Fruit fly (Drosophila melanogaster) whole organism, wandering third instar larva: ENCODE results near the gene CG43185.

Experiments
- Abd-B ChIP-seq: fragments of >200 bp; optimal IDR thresholded peaks from 2 replicates; lab custom pipeline; 2017; ENCODE audit warnings: missing biosample characterization, missing genetic modification characterization
- CG32264 ChIP-seq: fragments of 200-800 bp; sonication (Bioruptor generic); optimal IDR thresholded peaks from 2 replicates; lab custom pipeline; 2016; ENCODE audit warnings: missing biosample characterization, missing genetic modification characterization
- CG9705 ChIP-seq: fragments of 200-800 bp; sonication (Bioruptor generic); optimal IDR thresholded peaks from 2 replicates; lab custom pipeline; 2018; ENCODE audit warnings: missing biosample characterization, mild to moderate bottlenecking, missing genetic modification characterization
- CrebA ChIP-seq: fragments of 200-800 bp; sonication (Bioruptor generic); optimal IDR thresholded peaks from 2 replicates; lab custom pipeline; 2016; ENCODE audit warnings: missing biosample characterization, mild to moderate bottlenecking, missing genetic modification characterization, borderline replicate concordance
- Dfd ChIP-seq: fragments of >200 bp; optimal IDR thresholded peaks from 2 replicates; lab custom pipeline; 2017; ENCODE audit warnings: missing biosample characterization, missing genetic modification characterization
- Dif ChIP-seq: fragments of 200-275, 200-300 bp; sonication (Bioruptor generic); optimal IDR thresholded peaks from 2 replicates; lab custom pipeline; 2018; ENCODE audit warnings: missing biosample characterization, missing genetic modification characterization; ENCODE audit not compliant: partially characterized antibody
- GATAd ChIP-seq: sonication (Bioruptor generic); optimal IDR thresholded peaks from 2 replicates; lab custom pipeline; 2016; ENCODE audit warnings: missing biosample characterization, missing genetic modification characterization
- HLH106 ChIP-seq: fragments of 200-800 bp; optimal IDR thresholded peaks from 3 replicates; lab custom pipeline; 2019; ENCODE audit warnings: missing biosample characterization, mild to moderate bottlenecking, missing genetic modification characterization, moderate library complexity
- Hnf4 ChIP-seq: fragments of 200-800 bp; sonication (Bioruptor generic); optimal IDR thresholded peaks from 2 replicates; lab custom pipeline; 2016; ENCODE audit warnings: missing biosample characterization, mild to moderate bottlenecking, missing genetic modification characterization
- Hr78 ChIP-seq: fragments of >200 bp; optimal IDR thresholded peaks from 2 replicates; lab custom pipeline; 2017; ENCODE audit warnings: missing biosample characterization, missing genetic modification characterization
- Hr83 ChIP-seq: fragments of 200-300 bp; sonication (Bioruptor generic); optimal IDR thresholded peaks from 2 replicates; lab custom pipeline; 2016; ENCODE audit warnings: missing biosample characterization, mild to moderate bottlenecking, missing genetic modification characterization, moderate library complexity; ENCODE audit not compliant: poor library complexity, severe bottlenecking
- Mio ChIP-seq: sonication (Bioruptor generic); optimal IDR thresholded peaks from 2 replicates; lab custom pipeline; 2016; ENCODE audit warnings: missing biosample characterization, missing genetic modification characterization
- Myc ChIP-seq: fragments of >200 bp; optimal IDR thresholded peaks from 2 replicates; lab custom pipeline; 2017
- N ChIP-seq: fragments of >200 bp; optimal IDR thresholded peaks from 2 replicates; lab custom pipeline; 2018; ENCODE audit warnings: missing biosample characterization, missing external identifiers, missing genetic modification characterization
- Rel ChIP-seq, 2 experiments: fragments of 200-800 bp; sonication (Bioruptor generic) in 1 of 2; optimal IDR thresholded peaks; 2 replicates in 1 of 2; 3 replicates in 1 of 2; lab custom pipeline; 2016 to 2019; ENCODE audit warnings: mild to moderate bottlenecking in 2 of 2, missing biosample characterization in 2 of 2, missing genetic modification characterization in 2 of 2, moderate library complexity in 1 of 2
- Sp1 ChIP-seq: fragments of 200-800 bp; sonication (Bioruptor generic); optimal IDR thresholded peaks from 3 replicates; lab custom pipeline; 2019; ENCODE audit warnings: missing biosample characterization, mild to moderate bottlenecking, missing genetic modification characterization, moderate library complexity
- Vsx2 ChIP-seq: fragments of 200-300, 225-300 bp; sonication (Bioruptor generic); optimal IDR thresholded peaks from 2 replicates; lab custom pipeline; 2018; ENCODE audit warnings: missing biosample characterization, missing genetic modification characterization; ENCODE audit not compliant: partially characterized antibody
- br ChIP-seq: fragments of 200-800 bp; sonication (Bioruptor generic); optimal IDR thresholded peaks from 2 replicates; lab custom pipeline; 2016; ENCODE audit warnings: missing biosample characterization, missing genetic modification characterization
- brk ChIP-seq: fragments of 200-800 bp; sonication (Bioruptor generic); optimal IDR thresholded peaks from 2 replicates; lab custom pipeline; 2016; ENCODE audit warnings: missing biosample characterization, mild to moderate bottlenecking, missing genetic modification characterization
- dl ChIP-seq, 2 experiments: fragments of 175-275, 200-275 bp in 1 of 2; fragments of 200-275 bp in 1 of 2; sonication (Bioruptor generic); optimal IDR thresholded peaks; lab custom pipeline; 2018; ENCODE audit warnings: mild to moderate bottlenecking in 2 of 2, missing biosample characterization in 2 of 2, missing genetic modification characterization in 2 of 2, moderate library complexity in 2 of 2; ENCODE audit not compliant: partially characterized antibody in 2 of 2, insufficient read depth in 1 of 2
- dsf ChIP-seq: sonication (Bioruptor generic); optimal IDR thresholded peaks from 2 replicates; lab custom pipeline; 2016; ENCODE audit warnings: missing biosample characterization, missing genetic modification characterization, borderline replicate concordance
- ey ChIP-seq: fragments of 200-800 bp; sonication (Bioruptor generic); optimal IDR thresholded peaks from 2 replicates; lab custom pipeline; 2016; ENCODE audit warnings: missing biosample characterization, missing genetic modification characterization
- foxo ChIP-seq, 2 experiments: fragments of 200-800 bp; sonication (Bioruptor generic); optimal IDR thresholded peaks; 2 replicates in 1 of 2; 3 replicates in 1 of 2; lab custom pipeline; 2016 to 2017; ENCODE audit warnings: missing biosample characterization in 2 of 2, missing genetic modification characterization in 2 of 2
- fru ChIP-seq: fragments of 200-800 bp; sonication (Bioruptor generic); optimal IDR thresholded peaks from 3 replicates; lab custom pipeline; 2016; ENCODE audit warnings: missing biosample characterization, mild to moderate bottlenecking, missing genetic modification characterization
- jim ChIP-seq: fragments of 175-275, 200-325 bp; sonication (Bioruptor generic); optimal IDR thresholded peaks from 2 replicates; lab custom pipeline; 2016; ENCODE audit warnings: missing biosample characterization, mild to moderate bottlenecking, missing genetic modification characterization
- lola ChIP-seq: fragments of >200 bp; optimal IDR thresholded peaks from 2 replicates; lab custom pipeline; 2017; ENCODE audit warnings: missing biosample characterization, missing genetic modification characterization
- pan ChIP-seq: fragments of >200 bp; optimal IDR thresholded peaks from 2 replicates; lab custom pipeline; 2017
- psq ChIP-seq: fragments of 200-800 bp; sonication (Bioruptor generic); optimal IDR thresholded peaks from 3 replicates; lab custom pipeline; 2017; ENCODE audit warnings: missing biosample characterization, mild to moderate bottlenecking, missing genetic modification characterization, moderate library complexity
- rgr ChIP-seq: fragments of 200-800 bp; sonication (Bioruptor generic); optimal IDR thresholded peaks from 3 replicates; lab custom pipeline; 2016; ENCODE audit warnings: missing biosample characterization, mild to moderate bottlenecking, missing genetic modification characterization
- tai ChIP-seq: sonication (Bioruptor generic); optimal IDR thresholded peaks from 2 replicates; lab custom pipeline; 2016; ENCODE audit warnings: missing biosample characterization, missing genetic modification characterization
- usp ChIP-seq: fragments of >200 bp; optimal IDR thresholded peaks from 2 replicates; lab custom pipeline; 2017; ENCODE audit warnings: missing biosample characterization, missing genetic modification characterization
- woc ChIP-seq: sonication (Bioruptor generic); optimal IDR thresholded peaks from 2 replicates; lab custom pipeline; 2016; ENCODE audit warnings: missing biosample characterization, mild to moderate bottlenecking, missing genetic modification characterization

Gene CG43185

DNA sequence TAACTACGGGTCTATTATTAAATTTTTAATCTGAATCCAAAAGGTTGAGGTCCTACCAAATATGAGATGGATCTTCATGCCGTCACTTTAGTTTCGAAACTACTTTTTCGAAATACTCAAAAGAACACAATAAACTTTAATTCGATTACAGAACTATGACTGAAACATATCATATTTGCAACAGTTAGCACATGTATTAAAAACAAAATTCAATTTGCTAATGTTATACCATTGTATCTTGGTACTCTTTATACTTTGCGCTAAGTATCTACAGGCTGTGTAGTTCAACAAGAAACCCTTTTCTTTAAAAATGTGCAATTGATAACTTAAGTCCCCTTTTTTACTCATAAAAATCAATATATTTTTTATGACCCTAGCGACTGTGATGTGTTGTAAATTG, at the start of gene CG43185, which contains the start of gene Sfp26Ac:
CG43185 (plus strand) TSS at position 215 of the 400 bp plus-strand sequence.
Sfp26Ac (minus strand) TSS at position 101 of the 400 bp plus-strand sequence.
- TF ChIP-seq CG32264 (no peak), Hr78 (no peak), psq (GFP tag; lab: Kevin White, UChicago) (no peak), Dfd (GFP tag; lab: Kevin White, UChicago) (no peak), brk (GFP tag; lab: Kevin White, UChicago) (no peak), jim (GFP tag; lab: Kevin White, UChicago) (no peak), Myc (lab: Kevin White, UChicago) (no peak), pan (lab: Kevin White, UChicago) (no peak), Rel (GFP tag; optimal IDR thresholded peaks at IDR 0.05; lab: Kevin White, UChicago) (no peak), Rel (tag; optimal IDR thresholded peaks at IDR 0.05; lab: Kevin White, UChicago) (no peak), HLH106 (tag; lab: Kevin White, UChicago) (no peak), dsf (GFP tag; lab: Kevin White, UChicago) (no peak), ey (GFP tag; lab: Kevin White, UChicago) (no peak), Abd-B (no peak), lola (GFP tag; lab: Kevin White, UChicago) (no peak), CG9705 (no peak)

DNA sequence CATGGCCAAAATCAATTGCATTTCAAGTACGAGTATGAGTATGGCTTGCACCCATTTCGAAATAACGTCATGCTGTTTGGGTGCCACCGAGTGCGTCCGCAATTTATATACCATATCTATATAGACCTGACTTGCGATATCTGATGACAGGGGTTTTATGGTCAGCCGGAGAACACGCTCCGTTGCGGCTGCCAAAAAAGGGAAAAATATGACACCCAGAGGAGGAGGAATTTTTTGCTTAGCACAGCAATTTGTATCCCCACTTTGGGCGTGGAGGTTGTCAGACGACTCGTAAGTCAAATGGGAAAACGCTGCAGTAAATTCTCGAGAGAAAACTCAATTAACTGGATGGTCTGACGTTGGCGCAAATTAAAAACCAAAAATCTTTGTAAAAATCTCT, 27.9 kb upstream of the CG43185 start:
- no peak for TF ChIP-seq usp (GFP tag; lab: Kevin White, UChicago)

DNA sequence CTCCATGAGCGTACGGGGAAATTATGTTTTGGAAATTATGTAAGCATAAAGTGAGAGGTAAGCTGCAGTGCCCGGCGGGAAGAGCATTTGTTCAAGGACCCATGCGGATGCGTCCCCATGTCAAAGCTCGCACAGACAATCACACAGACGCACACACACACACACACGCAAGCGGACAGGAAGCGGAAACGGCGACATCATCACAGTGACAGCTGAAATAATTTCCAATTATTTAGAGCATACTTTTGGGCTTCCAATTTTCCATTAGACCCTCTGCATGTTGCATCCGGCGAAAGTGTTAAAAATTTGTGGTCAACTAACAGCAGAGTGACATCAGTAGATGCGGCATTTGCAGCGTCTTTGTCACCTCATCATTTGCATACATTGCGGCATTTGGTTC, 17.9 kb upstream of the CG43185 start:
- TF ChIP-seq jim (GFP tag; lab: Kevin White, UChicago) (no peak), Mio (GFP tag; lab: Kevin White, UChicago) (no peak), CrebA (GFP tag; lab: Kevin White, UChicago) (no peak), foxo (GFP tag; optimal IDR thresholded peaks at IDR 0.05; lab: Kevin White, UChicago) (no peak), dsf (GFP tag; lab: Kevin White, UChicago) (no peak), GATAd (GFP tag; lab: Kevin White, UChicago) (no peak), CG9705 (no peak), Hr83 (GFP tag; lab: Kevin White, UChicago) (no peak), Sp1 (GFP tag; lab: Kevin White, UChicago) (no peak), fru (GFP tag; lab: Kevin White, UChicago) (no peak), Hnf4 (GFP tag; lab: Kevin White, UChicago) (no peak), woc (GFP tag; lab: Kevin White, UChicago) (no peak), br (GFP tag; lab: Kevin White, UChicago) (no peak), usp (GFP tag; lab: Kevin White, UChicago) (no peak)

DNA sequence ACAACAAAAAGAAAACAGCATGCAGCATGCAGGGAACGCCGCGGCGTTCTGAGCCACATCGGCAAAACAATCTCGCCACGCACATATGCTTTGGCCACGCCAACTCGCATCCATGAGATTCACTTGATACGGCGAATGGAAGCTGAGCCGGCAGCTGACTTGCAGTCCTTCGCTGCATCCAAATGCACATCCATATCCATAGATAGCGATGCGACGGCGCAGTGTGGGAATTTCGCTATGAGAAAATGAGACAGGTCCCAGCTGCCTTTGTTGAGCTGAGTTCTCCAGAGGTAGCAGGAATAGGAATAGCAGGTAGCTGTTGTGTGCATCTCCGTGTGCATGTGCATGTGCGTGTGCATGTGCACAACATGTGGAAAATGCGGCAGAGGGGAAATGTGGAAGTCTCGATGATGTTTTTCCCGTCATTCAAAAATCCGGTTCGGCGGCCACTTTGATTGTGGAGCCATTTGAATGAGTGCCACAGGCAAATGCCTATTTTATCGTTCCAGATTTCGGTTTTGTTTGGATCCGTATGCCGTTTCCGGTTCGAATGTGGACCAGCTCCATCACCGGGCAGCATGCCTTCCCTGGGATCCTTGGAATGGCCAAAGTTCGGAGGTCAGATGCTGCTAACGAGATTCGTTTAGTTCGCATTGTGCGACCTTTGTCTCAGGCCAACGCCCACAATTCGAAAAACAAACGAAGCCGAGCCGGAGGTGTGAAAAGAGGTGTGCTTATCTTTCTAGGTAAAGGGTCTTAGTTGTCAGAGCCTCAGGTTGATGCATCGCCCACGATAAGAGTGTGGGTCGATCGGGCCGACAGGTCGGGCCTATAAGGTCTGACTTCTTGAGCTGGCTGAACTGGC, 13.6 kb upstream of the CG43185 start:
- TF ChIP-seq tai = no peak
- no peak for TF ChIP-seq Dfd (GFP tag; lab: Kevin White, UChicago)
- TF ChIP-seq dl (GFP tag; optimal IDR thresholded peaks at IDR 0.05; lab: Kevin White, UChicago; ENCODE audit: insufficient read depth in 1 of 2, partially characterized antibody in 2 of 2) = no peak
- no peak for TF ChIP-seq rgr (GFP tag; lab: Kevin White, UChicago)
- TF ChIP-seq Rel (GFP tag; optimal IDR thresholded peaks at IDR 0.05; lab: Kevin White, UChicago) = no peak
- no peak for TF ChIP-seq Rel (tag; optimal IDR thresholded peaks at IDR 0.05; lab: Kevin White, UChicago)
- TF ChIP-seq Dif (GFP tag; lab: Kevin White, UChicago) = no peak
- no peak for TF ChIP-seq foxo (GFP tag; optimal IDR thresholded peaks at IDR 0.05; lab: Kevin White, UChicago)
- no peak for TF ChIP-seq N (GFP tag; lab: Kevin White, UChicago)
- TF ChIP-seq Sp1 (GFP tag; lab: Kevin White, UChicago) = no peak
- TF ChIP-seq usp (GFP tag; lab: Kevin White, UChicago) = no peak
- no peak for TF ChIP-seq Vsx2
- no peak for TF ChIP-seq CG9705
- TF ChIP-seq fru (GFP tag; lab: Kevin White, UChicago) = no peak
- no peak for TF ChIP-seq Hr83 (GFP tag; lab: Kevin White, UChicago)
- no peak for TF ChIP-seq Abd-B
- no peak for TF ChIP-seq dsf (GFP tag; lab: Kevin White, UChicago)
- TF ChIP-seq jim (GFP tag; lab: Kevin White, UChicago) = no peak
- TF ChIP-seq Mio (GFP tag; lab: Kevin White, UChicago) = no peak
